Fruit fly (Drosophila melanogaster): ENCODE results near the gene CG6638.

dm6 chr3L:8536387-8536786 lies 39.5 kb downstream of the CG6638 start:
- no peak for TF ChIP-seq psq (GFP tag; optimal IDR thresholded peaks at IDR 0.05)
- no peak for TF ChIP-seq Mes4 (GFP tag; optimal IDR thresholded peaks at IDR 0.05)
- no peak for TF ChIP-seq abd-A (tag; optimal IDR thresholded peaks at IDR 0.05)
- no peak for TF ChIP-seq CG2889 (GFP tag; IDR thresholded peaks at IDR 0.05)
- no peak for TF ChIP-seq CG13894 (tag; optimal IDR thresholded peaks at IDR 0.05)
- TF ChIP-seq Mad (GFP tag; optimal IDR thresholded peaks at IDR 0.05) = no peak
